Worm (Caenorhabditis elegans) whole organism, L2 larva: ENCODE measurements around the gene let-70.

ENCODE experiments used
- F13H6.1 ChIP-seq: sonication (generic microtip); optimal IDR thresholded peaks from 2 replicates; lab custom pipeline; 2016; ENCODE audit warnings: missing genetic modification characterization, missing compliant biosample characterization
- R02D3.7 ChIP-seq: fragments of 150-350 bp; optimal IDR thresholded peaks from 2 replicates; lab custom pipeline; 2014; ENCODE audit warnings: missing biosample characterization, missing genetic modification characterization
- Y55F3AM.14 ChIP-seq: fragments of 200-800 bp; sonication (Bioruptor generic); optimal IDR thresholded peaks from 2 replicates; lab custom pipeline; 2018; ENCODE audit warnings: mild to moderate bottlenecking, missing genetic modification characterization, missing compliant biosample characterization
- ZK546.5 ChIP-seq: sonication (generic microtip); optimal IDR thresholded peaks from 2 replicates; lab custom pipeline; 2017; ENCODE audit warnings: missing biosample characterization, missing genetic modification characterization
- alr-1 ChIP-seq: fragments of 150-350 bp; optimal IDR thresholded peaks from 2 replicates; lab custom pipeline; 2014; ENCODE audit warnings: missing biosample characterization, missing genetic modification characterization
- aly-2 ChIP-seq: fragments of 150-350 bp; optimal IDR thresholded peaks from 2 replicates; lab custom pipeline; 2014; ENCODE audit warnings: missing biosample characterization, missing genetic modification characterization
- ama-1 ChIP-seq: fragments of 150-350 bp; optimal IDR thresholded peaks from 2 replicates; lab custom pipeline; 2018; ENCODE audit warnings: inconsistent platforms
- blmp-1 ChIP-seq: sonication (generic microtip); optimal IDR thresholded peaks from 2 replicates; lab custom pipeline; 2017; ENCODE audit warnings: missing genetic modification characterization, mild to moderate bottlenecking, missing compliant biosample characterization, antibody characterized with exemption, moderate library complexity; ENCODE audit not compliant: insufficient read depth
- ceh-82 ChIP-seq: fragments of 150-350 bp; optimal IDR thresholded peaks from 2 replicates; lab custom pipeline; 2014; ENCODE audit warnings: missing biosample characterization, missing genetic modification characterization
- dmd-4 ChIP-seq: sonication (generic microtip); optimal IDR thresholded peaks from 2 replicates; lab custom pipeline; 2017; ENCODE audit warnings: missing biosample characterization, missing genetic modification characterization
- egl-27 ChIP-seq: sonication (generic microtip); optimal IDR thresholded peaks from 3 replicates; lab custom pipeline; 2017; ENCODE audit warnings: missing biosample characterization, missing genetic modification reagents, missing genetic modification characterization
- elt-1 ChIP-seq: fragments of 150-350 bp; optimal IDR thresholded peaks from 2 replicates; lab custom pipeline; 2014; ENCODE audit warnings: missing biosample characterization, missing genetic modification characterization
- elt-3 ChIP-seq: sonication (generic microtip); optimal IDR thresholded peaks from 2 replicates; lab custom pipeline; 2017; ENCODE audit warnings: missing biosample characterization, missing genetic modification characterization
- fos-1 ChIP-seq: fragments of 150-350 bp; optimal IDR thresholded peaks from 2 replicates; lab custom pipeline; 2014; ENCODE audit warnings: missing biosample characterization, missing genetic modification characterization
- gmeb-1 ChIP-seq: fragments of 150-350 bp; optimal IDR thresholded peaks from 2 replicates; lab custom pipeline; 2014; ENCODE audit warnings: missing biosample characterization, missing genetic modification characterization
- lin-11 ChIP-seq: fragments of 150-350 bp; sonication (generic microtip); optimal IDR thresholded peaks from 2 replicates; lab custom pipeline; 2014; ENCODE audit warnings: missing biosample characterization, missing genetic modification characterization, inconsistent platforms, mixed read lengths
- lin-13 ChIP-seq: fragments of 150-350 bp; optimal IDR thresholded peaks from 2 replicates; lab custom pipeline; 2014; ENCODE audit warnings: missing biosample characterization, missing genetic modification reagents, missing genetic modification characterization
- lin-39 ChIP-seq: fragments of 150-350 bp; optimal IDR thresholded peaks from 2 replicates; lab custom pipeline; 2014; ENCODE audit warnings: missing biosample characterization, missing genetic modification reagents, missing genetic modification characterization
- lsy-2 ChIP-seq, 2 experiments: fragments of 150-350 bp in 1 of 2; sonication (generic microtip) in 1 of 2; optimal IDR thresholded peaks; 2 replicates each; lab custom pipeline; 2014 to 2017; ENCODE audit warnings: missing biosample characterization in 2 of 2, missing genetic modification characterization in 2 of 2
- mab-5 ChIP-seq: fragments of 150-350 bp; optimal IDR thresholded peaks from 2 replicates; lab custom pipeline; 2014; ENCODE audit warnings: missing biosample characterization, missing genetic modification characterization
- mbf-1 ChIP-seq: sonication (generic microtip); optimal IDR thresholded peaks from 2 replicates; lab custom pipeline; 2017; ENCODE audit warnings: missing biosample characterization, missing genetic modification characterization
- nhr-11 ChIP-seq: fragments of 150-350 bp; optimal IDR thresholded peaks from 2 replicates; lab custom pipeline; 2014; ENCODE audit warnings: missing biosample characterization, missing genetic modification characterization
- nhr-12 ChIP-seq: fragments of 150-350 bp; optimal IDR thresholded peaks from 2 replicates; lab custom pipeline; 2014; ENCODE audit warnings: missing biosample characterization, missing genetic modification characterization
- nhr-129 ChIP-seq: fragments of 150-350 bp; optimal IDR thresholded peaks from 2 replicates; lab custom pipeline; 2014; ENCODE audit warnings: missing biosample characterization, missing genetic modification characterization
- nhr-21 ChIP-seq: fragments of 150-350 bp; optimal IDR thresholded peaks from 2 replicates; lab custom pipeline; 2014; ENCODE audit warnings: missing biosample characterization, missing genetic modification characterization
- nhr-23 ChIP-seq: fragments of 150-350 bp; optimal IDR thresholded peaks from 2 replicates; lab custom pipeline; 2014; ENCODE audit warnings: missing biosample characterization, missing genetic modification reagents, missing genetic modification characterization
- nhr-237 ChIP-seq: fragments of 150-350 bp; optimal IDR thresholded peaks from 2 replicates; lab custom pipeline; 2014; ENCODE audit warnings: missing biosample characterization, missing genetic modification characterization
- nhr-25 ChIP-seq: fragments of 150-350 bp; sonication (generic microtip); optimal IDR thresholded peaks from 3 replicates; lab custom pipeline; 2014; ENCODE audit warnings: missing biosample characterization, missing genetic modification characterization
- nhr-77 ChIP-seq: fragments of 150-350 bp; optimal IDR thresholded peaks from 2 replicates; lab custom pipeline; 2014; ENCODE audit warnings: missing biosample characterization, missing genetic modification characterization
- peb-1 ChIP-seq: fragments of 150-350 bp; optimal IDR thresholded peaks from 2 replicates; lab custom pipeline; 2014; ENCODE audit warnings: missing biosample characterization, missing genetic modification characterization
- sem-4 ChIP-seq: fragments of 150-350 bp; optimal IDR thresholded peaks from 2 replicates; lab custom pipeline; 2014; ENCODE audit warnings: missing biosample characterization, missing genetic modification reagents, missing genetic modification characterization
- skn-1 ChIP-seq: sonication (generic microtip); optimal IDR thresholded peaks from 2 replicates; lab custom pipeline; 2017; ENCODE audit warnings: missing biosample characterization, missing genetic modification characterization
- sma-3 ChIP-seq: sonication (generic microtip); optimal IDR thresholded peaks from 2 replicates; lab custom pipeline; 2016; ENCODE audit warnings: missing genetic modification reagents, missing genetic modification characterization, missing compliant biosample characterization
- sma-9 ChIP-seq, 2 experiments: fragments of 150-350 bp in 1 of 2; sonication (generic microtip) in 1 of 2; optimal IDR thresholded peaks; 2 replicates each; lab custom pipeline; 2014 to 2016; ENCODE audit warnings: missing genetic modification characterization in 2 of 2, mild to moderate bottlenecking in 1 of 2, missing biosample characterization in 1 of 2, missing compliant biosample characterization in 1 of 2, missing genetic modification reagents in 1 of 2, moderate library complexity in 1 of 2
- unc-55 ChIP-seq: fragments of 150-350 bp; sonication (generic microtip); optimal IDR thresholded peaks from 3 replicates; lab custom pipeline; 2014; ENCODE audit warnings: missing biosample characterization, missing genetic modification reagents, missing genetic modification characterization
- unc-62 ChIP-seq: fragments of 150-350 bp; optimal IDR thresholded peaks from 2 replicates; lab custom pipeline; 2014; ENCODE audit warnings: missing biosample characterization, missing genetic modification reagents, missing genetic modification characterization
- ztf-1 ChIP-seq: fragments of 200-800 bp; sonication (Bioruptor generic); conservative IDR thresholded peaks from 2 replicates; pipeline ENCODE4 v1.3.6; 2022; ENCODE audit warnings: missing genetic modification characterization, missing compliant biosample characterization
- ztf-11 ChIP-seq: sonication (generic microtip); optimal IDR thresholded peaks from 2 replicates; lab custom pipeline; 2017; ENCODE audit warnings: missing biosample characterization, missing genetic modification characterization
- ztf-4 ChIP-seq: fragments of 150-350 bp; optimal IDR thresholded peaks from 2 replicates; lab custom pipeline; 2014; ENCODE audit warnings: missing biosample characterization, missing genetic modification characterization

let-70 gene

DNA sequence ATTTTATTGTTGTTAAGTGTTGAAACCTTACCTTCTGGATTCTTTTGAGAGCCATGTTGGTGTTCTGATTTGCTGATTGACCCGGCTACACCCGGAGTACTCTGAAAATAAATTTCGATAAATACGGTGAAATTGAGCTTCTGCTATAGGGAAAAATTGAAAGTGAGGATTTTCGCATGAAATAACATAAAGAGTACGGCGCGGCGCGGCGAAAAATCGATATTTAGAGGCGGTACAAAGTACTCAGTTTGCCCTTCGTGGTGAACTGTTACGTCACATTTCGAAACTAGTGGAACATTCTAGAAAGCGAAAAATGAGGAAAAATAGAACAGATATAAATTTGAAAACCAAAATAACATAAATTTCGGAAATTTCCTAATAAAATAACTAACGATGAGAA lies at the start of gene let-70:
TSS of gene let-70 (minus strand) at position 101 of the 400 bp plus-strand sequence.
- TF ChIP-seq nhr-129 (peak; percentile 12), mbf-1 (tag; lab: Kevin White, UChicago) (no peak)

DNA sequence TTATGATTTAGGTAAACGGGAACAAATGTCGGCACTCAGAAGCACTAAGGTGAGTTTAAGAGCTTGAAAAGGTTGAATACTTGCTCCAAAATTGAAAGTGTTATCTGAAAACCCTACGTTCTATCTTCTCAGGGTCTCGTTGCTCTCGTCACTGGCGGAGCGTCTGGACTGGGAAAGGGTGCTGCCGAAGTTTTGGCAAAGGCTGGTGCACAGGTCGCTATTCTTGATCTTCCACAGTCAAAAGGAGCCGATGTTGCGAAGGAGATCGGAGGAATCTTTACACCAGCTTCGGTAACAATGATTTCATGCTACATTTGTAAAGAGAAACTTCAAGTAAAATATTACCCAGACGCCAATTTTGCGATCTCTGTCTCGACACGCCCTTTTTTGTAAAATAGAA lies 49.2 kb upstream of the let-70 start, which contains the start of gene ard-1:
TSS of gene ard-1 (plus strand) at position 12 of the 400 bp plus-strand sequence.
- no peak for TF ChIP-seq peb-1
- TF ChIP-seq skn-1 (tag; lab: Kevin White, UChicago) = no peak
- no peak for TF ChIP-seq nhr-77
- no peak for TF ChIP-seq nhr-129
- TF ChIP-seq lsy-2 (tag; optimal IDR thresholded peaks at IDR 0.05; lab: Kevin White, UChicago) = no peak
- TF ChIP-seq lin-13 (GFP tag; lab: Kevin White, UChicago) = no peak
- no peak for TF ChIP-seq nhr-11
- no peak for TF ChIP-seq nhr-12 (tag; lab: Kevin White, UChicago)
- no peak for TF ChIP-seq ztf-4 (tag; lab: Kevin White, UChicago)

DNA sequence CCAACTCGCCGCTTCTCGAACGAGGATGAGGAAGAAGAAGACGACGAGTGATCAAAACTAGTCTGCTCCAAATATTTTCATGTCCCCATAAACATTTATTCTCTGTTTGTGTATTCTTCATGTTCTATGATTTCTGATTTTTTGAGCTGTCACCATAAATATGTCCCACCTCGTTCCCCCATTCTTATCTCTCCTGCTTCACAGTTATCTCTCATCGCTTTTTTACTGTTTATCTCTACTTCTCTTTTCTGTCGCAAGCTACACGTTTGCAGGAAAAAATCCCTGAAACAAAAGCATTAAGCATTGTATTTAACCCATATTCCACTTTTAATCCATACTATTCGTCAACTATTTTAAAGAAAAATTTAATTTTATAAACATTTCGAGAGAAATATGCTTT lies 48.7 kb upstream of the let-70 start:
- TF ChIP-seq egl-27 (tag; lab: Kevin White, UChicago) = no peak
- TF ChIP-seq sma-3 = no peak
- TF ChIP-seq lsy-2 (tag; optimal IDR thresholded peaks at IDR 0.05; lab: Kevin White, UChicago) = peak in 1 of 2 experiments; percentile 16
- no peak for TF ChIP-seq nhr-11
- no peak for TF ChIP-seq ama-1
- TF ChIP-seq nhr-25 (tag; lab: Kevin White, UChicago) = no peak
- TF ChIP-seq nhr-237 (tag; lab: Kevin White, UChicago) = no peak
- peak; percentile 9 for TF ChIP-seq nhr-129
- no peak for TF ChIP-seq R02D3.7 (tag; lab: Kevin White, UChicago)
- TF ChIP-seq fos-1 (tag; lab: Kevin White, UChicago) = peak; percentile 8
- no peak for TF ChIP-seq ztf-11 (tag; lab: Kevin White, UChicago)
- no peak for TF ChIP-seq nhr-21
- TF ChIP-seq unc-55 (GFP tag; lab: Kevin White, UChicago) = peak; percentile 51

DNA sequence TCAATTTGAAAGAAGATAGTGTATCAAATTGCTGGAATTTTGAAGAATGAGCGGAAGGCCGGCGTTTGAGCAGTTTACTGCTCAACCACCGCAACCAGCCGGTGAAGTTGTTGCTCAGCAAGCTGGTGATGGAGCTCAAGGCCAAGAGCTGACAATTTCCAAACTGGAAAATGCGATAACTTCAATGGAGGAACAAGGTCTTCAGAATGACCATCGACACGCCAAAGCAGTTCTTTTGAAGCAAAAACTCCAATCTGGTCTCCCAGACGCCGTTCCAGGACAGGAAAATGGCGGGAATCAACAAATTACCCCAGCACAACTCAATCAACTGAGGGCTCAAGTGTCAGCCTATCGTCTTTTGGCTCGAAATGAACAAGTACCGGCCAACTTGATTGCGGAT lies 44.0 kb upstream of the let-70 start:
- no peak for TF ChIP-seq elt-1
- no peak for TF ChIP-seq nhr-11
- no peak for TF ChIP-seq ZK546.5
- TF ChIP-seq fos-1 (tag; lab: Kevin White, UChicago) = no peak
- no peak for TF ChIP-seq lin-11
- TF ChIP-seq peb-1 = no peak
- no peak for TF ChIP-seq sem-4 (tag; lab: Kevin White, UChicago)
- TF ChIP-seq unc-55 (GFP tag; lab: Kevin White, UChicago) = no peak
- TF ChIP-seq nhr-12 (tag; lab: Kevin White, UChicago) = no peak
- no peak for TF ChIP-seq nhr-25 (tag; lab: Kevin White, UChicago)
- TF ChIP-seq gmeb-1 (tag; lab: Kevin White, UChicago) = no peak
- TF ChIP-seq ztf-4 (tag; lab: Kevin White, UChicago) = no peak
- TF ChIP-seq R02D3.7 (tag; lab: Kevin White, UChicago) = no peak
- TF ChIP-seq alr-1 (tag; lab: Kevin White, UChicago) = no peak
- no peak for TF ChIP-seq ztf-11 (tag; lab: Kevin White, UChicago)
- no peak for TF ChIP-seq nhr-23

DNA sequence TGAATTAATAATTGTTTCAGACTA lies 43.8 kb upstream of the let-70 start, which contains the start of gene swsn-4:
TSS of gene swsn-4 (plus strand) at position 21 of the 24 bp plus-strand sequence.
- TF ChIP-seq fos-1 (tag; lab: Kevin White, UChicago) (no peak), nhr-237 (tag; lab: Kevin White, UChicago) (no peak), ama-1 (no peak), mab-5 (tag; lab: Kevin White, UChicago) (no peak), lin-39 (tag; lab: Kevin White, UChicago) (no peak), nhr-77 (no peak), elt-3 (no peak), dmd-4 (tag; lab: Kevin White, UChicago) (no peak), alr-1 (tag; lab: Kevin White, UChicago) (no peak), nhr-25 (tag; lab: Kevin White, UChicago) (no peak), Y55F3AM.14 (no peak), lin-13 (GFP tag; lab: Kevin White, UChicago) (no peak), ZK546.5 (no peak), unc-62 (GFP tag; lab: Kevin White, UChicago) (no peak), sma-9 (GFP tag; optimal IDR thresholded peaks at IDR 0.05; lab: Kevin White, UChicago) (no peak), sma-9 (tag; optimal IDR thresholded peaks at IDR 0.05; lab: Kevin White, UChicago) (no peak), nhr-129 (no peak)
- TF ChIP-seq, all 48 proteins: peak for 0

DNA sequence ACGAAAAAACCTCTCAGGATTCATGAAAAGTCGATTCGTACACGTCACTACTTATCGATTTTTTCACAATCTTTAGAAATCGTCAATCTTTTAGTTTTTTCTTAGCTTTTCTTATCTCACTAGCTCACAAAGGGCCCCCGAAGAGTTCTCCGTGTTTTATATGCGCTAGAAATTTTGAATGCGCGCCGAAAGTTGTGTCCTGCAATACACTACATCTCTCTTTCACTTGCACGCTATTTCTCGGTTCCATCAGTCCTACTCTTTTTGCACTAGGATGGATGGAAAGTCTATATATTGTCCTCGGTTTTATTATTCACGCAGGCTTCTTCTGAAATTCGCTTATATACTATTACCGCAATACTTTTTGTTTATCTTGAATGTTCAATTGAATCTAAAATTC lies 43.6 kb upstream of the let-70 start:
- TF ChIP-seq blmp-1 (tag; lab: Kevin White, UChicago) (no peak), nhr-12 (tag; lab: Kevin White, UChicago) (no peak), ztf-11 (tag; lab: Kevin White, UChicago) (no peak), ztf-1 (GFP tag; lab: Robert Waterston, UW) (no peak), nhr-237 (tag; lab: Kevin White, UChicago) (no peak), aly-2 (tag; lab: Kevin White, UChicago) (no peak), lin-39 (tag; lab: Kevin White, UChicago) (no peak), elt-1 (no peak), R02D3.7 (tag; lab: Kevin White, UChicago) (no peak), mbf-1 (tag; lab: Kevin White, UChicago) (no peak), ztf-4 (tag; lab: Kevin White, UChicago) (no peak), gmeb-1 (tag; lab: Kevin White, UChicago) (peak; percentile 64), sma-9 (GFP tag; optimal IDR thresholded peaks at IDR 0.05; lab: Kevin White, UChicago) (no peak), sma-9 (tag; optimal IDR thresholded peaks at IDR 0.05; lab: Kevin White, UChicago) (no peak), unc-55 (GFP tag; lab: Kevin White, UChicago) (peak; percentile 27), ceh-82 (tag; lab: Kevin White, UChicago) (no peak), nhr-129 (peak; percentile 24), F13H6.1 (tag; lab: Kevin White, UChicago) (no peak)
